Worm (Caenorhabditis elegans): ENCODE measurements around the gene his-35.

DNA sequence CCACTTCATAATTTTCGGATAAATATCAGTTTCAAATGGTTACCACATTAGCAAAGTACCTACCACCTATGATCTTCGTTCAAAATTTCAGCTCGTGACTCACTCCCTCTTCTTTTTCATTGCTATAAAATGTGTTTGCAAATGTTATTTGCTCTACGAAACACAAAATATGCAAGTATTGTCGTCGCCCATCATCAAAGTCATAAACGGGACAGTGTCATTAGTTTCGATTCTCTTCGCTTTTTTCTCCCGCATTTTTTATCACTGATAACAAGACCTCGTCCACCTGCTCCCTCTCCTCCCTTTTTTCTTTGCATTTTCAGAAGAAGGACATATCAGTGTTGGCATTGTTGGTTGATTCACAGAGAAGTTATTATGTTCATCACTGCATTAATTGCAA lies 18.6 kb downstream of the his-35 start, which contains the start of gene C50F4.1:
- TF ChIP-seq pat-9 (tag; optimal IDR thresholded peaks at IDR 0.05) (no peak), K02D7.2 (tag; optimal IDR thresholded peaks at IDR 0.05) (no peak), nhr-11 (tag; optimal IDR thresholded peaks at IDR 0.05) (no peak), fkh-10 (GFP tag; optimal IDR thresholded peaks at IDR 0.05) (no peak), hlh-30 (tag; optimal IDR thresholded peaks at IDR 0.05; ENCODE audit: insufficient read depth) (no peak), hlh-8 (tag; optimal IDR thresholded peaks at IDR 0.05) (no peak), lin-11 (tag; optimal IDR thresholded peaks at IDR 0.05) (no peak), ceh-48 (tag; optimal IDR thresholded peaks at IDR 0.05) (no peak), ets-4 (tag; optimal IDR thresholded peaks at IDR 0.05) (no peak), gmeb-2 (tag; optimal IDR thresholded peaks at IDR 0.05) (no peak), tbx-2 (tag; optimal IDR thresholded peaks at IDR 0.05) (no peak), dve-1 (tag; optimal IDR thresholded peaks at IDR 0.05) (no peak)
